Worm (Caenorhabditis elegans) whole organism, L1 larva: ENCODE measurements around the gene C08A9.3.

ENCODE experiments used
- blmp-1 ChIP-seq: fragments of 150-350 bp; optimal IDR thresholded peaks from 2 replicates; lab custom pipeline; 2014; ENCODE audit warnings: missing biosample characterization, missing genetic modification characterization
- ceh-82 ChIP-seq, 3 experiments: fragments of 150-350 bp in 1 of 3; sonication (generic microtip) in 2 of 3; optimal IDR thresholded peaks; 2 replicates each; lab custom pipeline; 2014 to 2017; ENCODE audit warnings: missing biosample characterization in 3 of 3, missing genetic modification characterization in 3 of 3
- ceh-90 ChIP-seq: sonication (generic microtip); optimal IDR thresholded peaks from 2 replicates; lab custom pipeline; 2016; ENCODE audit warnings: missing genetic modification characterization, missing compliant biosample characterization
- ces-1 ChIP-seq: fragments of 150-350 bp; optimal IDR thresholded peaks from 2 replicates; lab custom pipeline; 2014; ENCODE audit warnings: missing biosample characterization, missing genetic modification reagents, missing genetic modification characterization
- fos-1 ChIP-seq: fragments of 150-350 bp; optimal IDR thresholded peaks from 2 replicates; lab custom pipeline; 2014; ENCODE audit warnings: missing biosample characterization, missing genetic modification characterization
- irx-1 ChIP-seq: sonication (generic microtip); optimal IDR thresholded peaks from 2 replicates; lab custom pipeline; 2016; ENCODE audit warnings: missing genetic modification characterization, missing compliant biosample characterization
- lin-13 ChIP-seq: fragments of 150-350 bp; optimal IDR thresholded peaks from 2 replicates; lab custom pipeline; 2014; ENCODE audit warnings: missing biosample characterization, missing genetic modification reagents, missing genetic modification characterization
- nhr-85 ChIP-seq: sonication (generic microtip); peaks from one replicate; lab custom pipeline; 2016; ENCODE audit warnings: missing genetic modification characterization, inconsistent platforms, missing compliant biosample characterization
- unc-62 ChIP-seq: fragments of 150-350 bp; optimal IDR thresholded peaks from 2 replicates; lab custom pipeline; 2014; ENCODE audit warnings: missing biosample characterization, missing genetic modification reagents, missing genetic modification characterization
- ztf-11 ChIP-seq, 2 experiments: sonication (generic microtip); optimal IDR thresholded peaks; 2 replicates each; lab custom pipeline; 2016 to 2017; ENCODE audit warnings: missing genetic modification characterization in 2 of 2, missing biosample characterization in 1 of 2, missing compliant biosample characterization in 1 of 2

DNA sequence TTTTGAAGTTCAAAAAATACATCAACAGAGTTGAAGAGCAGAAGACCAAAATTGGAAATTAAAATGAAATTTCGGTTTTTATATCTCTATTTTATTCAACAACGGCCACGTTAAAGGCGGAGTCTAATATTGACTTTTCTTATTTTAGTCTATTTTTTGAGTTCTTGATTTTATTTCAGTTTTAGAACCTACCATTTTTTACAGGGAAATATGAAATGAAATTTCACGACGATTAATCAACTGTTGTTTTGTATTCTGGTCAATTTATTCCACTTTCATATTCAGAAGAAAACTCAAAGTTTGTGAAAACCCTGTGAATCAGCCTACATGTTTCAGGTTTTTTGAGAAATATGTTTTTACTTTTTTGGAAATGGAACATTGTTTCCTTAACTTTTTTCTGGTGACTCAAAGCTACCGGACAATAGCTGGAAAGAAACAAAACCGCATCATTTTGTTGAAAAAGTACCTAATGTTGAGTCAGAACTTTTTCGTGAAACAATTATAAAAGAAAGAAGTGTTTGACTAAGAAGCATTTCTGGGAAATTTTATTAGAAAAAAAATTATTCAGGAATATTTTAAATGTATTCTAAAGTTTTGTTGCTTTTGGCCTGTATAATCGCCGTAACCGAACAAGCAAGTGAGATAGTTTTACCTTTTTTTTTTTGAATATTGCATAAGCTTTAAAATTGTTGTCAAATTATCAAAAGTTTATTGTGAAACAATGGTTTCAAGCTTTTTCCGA, 12.3 kb downstream of the C08A9.3 start, which contains the start of the genes irld-23 and C08A9.10:
- no peak for TF ChIP-seq ztf-11 (tag; optimal IDR thresholded peaks at IDR 0.05; lab: Kevin White, UChicago)
- no peak for TF ChIP-seq nhr-85
- TF ChIP-seq fos-1 (tag; lab: Kevin White, UChicago): no peak
- TF ChIP-seq blmp-1 (tag; lab: Kevin White, UChicago): no peak
- TF ChIP-seq ceh-82 (tag; optimal IDR thresholded peaks at IDR 0.05; lab: Kevin White, UChicago): no peak
- TF ChIP-seq ces-1 (GFP tag; lab: Kevin White, UChicago): no peak
- TF ChIP-seq unc-62 (GFP tag; lab: Kevin White, UChicago): no peak
- no peak for TF ChIP-seq ceh-90 (tag; lab: Kevin White, UChicago)
- no peak for TF ChIP-seq irx-1 (tag; lab: Kevin White, UChicago)
- no peak for TF ChIP-seq lin-13 (GFP tag; lab: Kevin White, UChicago)
